Fruit fly (Drosophila melanogaster) whole organism, embryonic: ENCODE measurements around the gene RabGGTa.

Experiments
- CG10431 ChIP-seq: fragments of 200-800 bp; sonication (Bioruptor generic); optimal IDR thresholded peaks from 3 replicates; lab custom pipeline; 2018; ENCODE audit warnings: missing biosample characterization, mild to moderate bottlenecking, missing genetic modification characterization
- CG12104 ChIP-seq: fragments of 200-800 bp; sonication (Bioruptor generic); optimal IDR thresholded peaks from 3 replicates; lab custom pipeline; 2016; ENCODE audit warnings: missing biosample characterization, missing genetic modification characterization
- CG12942 ChIP-seq: fragments of 200-800 bp; sonication (Bioruptor generic); optimal IDR thresholded peaks from 3 replicates; lab custom pipeline; 2016; ENCODE audit warnings: missing biosample characterization, missing genetic modification characterization
- CG1647 ChIP-seq: fragments of 200-800 bp; sonication (Bioruptor generic); optimal IDR thresholded peaks from 3 replicates; lab custom pipeline; 2016; ENCODE audit warnings: missing biosample characterization, missing genetic modification characterization
- CG17361 ChIP-seq: fragments of 200-800 bp; sonication (Bioruptor generic); IDR thresholded peaks from 3 replicates; pipeline ENCODE4 v1.3.6; 2022; ENCODE audit warnings: missing biosample characterization, missing genetic modification characterization
- CG17568 ChIP-seq: fragments of 200-800 bp; sonication (Bioruptor generic); optimal IDR thresholded peaks from 2 replicates; lab custom pipeline; 2018; ENCODE audit warnings: missing biosample characterization, mild to moderate bottlenecking, missing genetic modification characterization, moderate library complexity
- CG18476 ChIP-seq: fragments of 200-800 bp; sonication (Bioruptor generic); optimal IDR thresholded peaks from 2 replicates; lab custom pipeline; 2016; ENCODE audit warnings: missing biosample characterization, mild to moderate bottlenecking, missing genetic modification characterization
- CG18599 ChIP-seq: fragments of 200-800 bp; sonication (Bioruptor generic); optimal IDR thresholded peaks from 3 replicates; lab custom pipeline; 2017; ENCODE audit warnings: missing biosample characterization, missing genetic modification characterization, mild to moderate bottlenecking, moderate library complexity, missing genetic modification reagents
- CG3163 ChIP-seq: fragments of 200-800 bp; sonication (Bioruptor generic); optimal IDR thresholded peaks from 3 replicates; lab custom pipeline; 2016; ENCODE audit warnings: missing biosample characterization, missing genetic modification characterization
- CG3838 ChIP-seq: fragments of 200-800 bp; sonication (Bioruptor generic); optimal IDR thresholded peaks from 3 replicates; lab custom pipeline; 2016; ENCODE audit warnings: missing biosample characterization, missing genetic modification characterization
- CG4404 ChIP-seq: fragments of 200-800 bp; sonication (Bioruptor generic); IDR thresholded peaks from 2 replicates; pipeline ENCODE4 v1.3.6; 2022; ENCODE audit warnings: missing biosample characterization, missing genetic modification characterization
- CG7357 ChIP-seq: fragments of 200-800 bp; sonication (Bioruptor generic); IDR thresholded peaks from 3 replicates; pipeline ENCODE4 v1.3.6; 2022; ENCODE audit warnings: missing biosample characterization, missing genetic modification characterization
- CG7987 ChIP-seq: fragments of 200-800 bp; sonication (Bioruptor generic); optimal IDR thresholded peaks from 2 replicates; lab custom pipeline; 2018; ENCODE audit warnings: missing biosample characterization, mild to moderate bottlenecking, missing genetic modification characterization, moderate library complexity
- E2f2 ChIP-seq: fragments of 200-800 bp; sonication (Bioruptor generic); IDR thresholded peaks from 2 replicates; pipeline ENCODE4 v1.3.6; 2022; ENCODE audit warnings: missing biosample characterization, missing genetic modification characterization
- HLH3B ChIP-seq: fragments of 200-800 bp; sonication (Bioruptor generic); IDR thresholded peaks from 2 replicates; pipeline ENCODE4 v1.3.6; 2022; ENCODE audit warnings: missing biosample characterization, missing genetic modification characterization
- Hr78 ChIP-seq, 2 experiments: fragments of 200-800 bp in 1 of 2; fragments of >200 bp in 1 of 2; sonication (Bioruptor generic) in 1 of 2; optimal IDR thresholded peaks; 2 replicates each; lab custom pipeline; 2017 to 2019; ENCODE audit warnings: missing biosample characterization in 2 of 2, missing genetic modification characterization in 2 of 2, mild to moderate bottlenecking in 1 of 2, moderate library complexity in 1 of 2
- Max ChIP-seq: fragments of 200-800 bp; sonication (Bioruptor generic); optimal IDR thresholded peaks from 2 replicates; lab custom pipeline; 2016; ENCODE audit warnings: missing biosample characterization, mild to moderate bottlenecking, missing genetic modification characterization
- Sry-β ChIP-seq: fragments of 200-800 bp; sonication (Bioruptor generic); optimal IDR thresholded peaks from 2 replicates; lab custom pipeline; 2018; ENCODE audit warnings: missing biosample characterization, mild to moderate bottlenecking, missing genetic modification characterization, moderate library complexity
- ash1 ChIP-seq: fragments of 200-800 bp; sonication (Bioruptor generic); optimal IDR thresholded peaks from 2 replicates; lab custom pipeline; 2018; ENCODE audit warnings: missing biosample characterization, mild to moderate bottlenecking, missing genetic modification characterization
- ato ChIP-seq: fragments of 200-800 bp; sonication (Bioruptor generic); IDR thresholded peaks from 2 replicates; pipeline ENCODE4 v1.3.6; 2022; ENCODE audit warnings: missing biosample characterization, missing genetic modification characterization; ENCODE audit not compliant: partially characterized antibody
- dysf ChIP-seq: fragments of 200-800 bp; sonication (Bioruptor generic); IDR thresholded peaks from 3 replicates; pipeline ENCODE4 v1.3.6; 2022; ENCODE audit warnings: missing biosample characterization, missing genetic modification characterization
- en ChIP-seq: fragments of 200-800 bp; sonication (Bioruptor generic); optimal IDR thresholded peaks from 2 replicates; lab custom pipeline; 2016; ENCODE audit warnings: missing biosample characterization, missing genetic modification characterization
- ewg ChIP-seq: fragments of 200-800 bp; sonication (Bioruptor generic); optimal IDR thresholded peaks from 3 replicates; lab custom pipeline; 2017; ENCODE audit warnings: mild to moderate bottlenecking, missing biosample characterization, missing genetic modification reagents, missing genetic modification characterization
- fru ChIP-seq: fragments of >200 bp; optimal IDR thresholded peaks from 2 replicates; lab custom pipeline; 2017
- fu2 ChIP-seq: fragments of 200-800 bp; sonication (Bioruptor generic); optimal IDR thresholded peaks from 2 replicates; lab custom pipeline; 2016; ENCODE audit warnings: missing biosample characterization, missing genetic modification characterization
- grau ChIP-seq: fragments of 200-800 bp; optimal IDR thresholded peaks from 3 replicates; lab custom pipeline; 2019; ENCODE audit warnings: missing biosample characterization, mild to moderate bottlenecking, missing genetic modification characterization, moderate library complexity
- grn ChIP-seq: fragments of 200-800 bp; sonication (Bioruptor generic); optimal IDR thresholded peaks from 3 replicates; lab custom pipeline; 2017; ENCODE audit warnings: missing biosample characterization, missing genetic modification characterization
- her ChIP-seq: fragments of 200-800 bp; sonication (Bioruptor generic); optimal IDR thresholded peaks from 2 replicates; lab custom pipeline; 2016; ENCODE audit warnings: missing biosample characterization, missing genetic modification characterization
- hkb ChIP-seq, 2 experiments: fragments of 200-800 bp in 1 of 2; fragments of >200 bp in 1 of 2; sonication (Bioruptor generic) in 1 of 2; IDR thresholded peaks in 1 of 2; optimal IDR thresholded peaks in 1 of 2; 2 replicates each; pipeline versions ENCODE4 v1.3.6 to Lab custom; 2017 to 2022; ENCODE audit warnings: missing biosample characterization in 1 of 2, missing genetic modification characterization in 1 of 2
- inv ChIP-seq: fragments of 200-800 bp; sonication (Bioruptor generic); IDR thresholded peaks from 2 replicates; pipeline ENCODE4 v1.3.6; 2022; ENCODE audit warnings: missing biosample characterization, missing genetic modification characterization; ENCODE audit not compliant: partially characterized antibody
- jigr1 ChIP-seq: fragments of 200-800 bp; sonication (Bioruptor generic); IDR thresholded peaks from 3 replicates; pipeline ENCODE4 v1.3.6; 2022; ENCODE audit warnings: missing biosample characterization, missing genetic modification characterization
- klu ChIP-seq: fragments of 200-800 bp; sonication (Bioruptor generic); IDR thresholded peaks from 2 replicates; pipeline ENCODE4 v1.3.6; 2022; ENCODE audit warnings: missing biosample characterization, missing genetic modification characterization
- lov ChIP-seq, 2 experiments: fragments of 200-800 bp in 1 of 2; fragments of >200 bp in 1 of 2; sonication (Bioruptor generic) in 1 of 2; IDR thresholded peaks in 1 of 2; optimal IDR thresholded peaks in 1 of 2; 2 replicates in 1 of 2; 3 replicates in 1 of 2; pipeline versions ENCODE4 v1.3.6 to Lab custom; 2017 to 2022; ENCODE audit warnings: missing biosample characterization in 1 of 2, missing genetic modification characterization in 1 of 2
- maf-S ChIP-seq: fragments of 200-800 bp; sonication (Bioruptor generic); optimal IDR thresholded peaks from 2 replicates; lab custom pipeline; 2016; ENCODE audit warnings: missing biosample characterization, missing genetic modification characterization
- mld ChIP-seq: fragments of 200-800 bp; sonication (Bioruptor generic); IDR thresholded peaks from 3 replicates; pipeline ENCODE4 v1.3.6; 2022; ENCODE audit warnings: missing biosample characterization, missing genetic modification characterization; ENCODE audit not compliant: partially characterized antibody
- nerfin-1 ChIP-seq: fragments of 200-800 bp; sonication (Bioruptor generic); optimal IDR thresholded peaks from 3 replicates; lab custom pipeline; 2019; ENCODE audit warnings: missing biosample characterization, mild to moderate bottlenecking, missing genetic modification characterization, moderate library complexity
- org-1 ChIP-seq: fragments of 200-800 bp; sonication (Bioruptor generic); optimal IDR thresholded peaks from 2 replicates; lab custom pipeline; 2017; ENCODE audit warnings: missing biosample characterization, missing genetic modification characterization
- otp ChIP-seq: fragments of 200-800 bp; sonication (Bioruptor generic); IDR thresholded peaks from 3 replicates; pipeline ENCODE4, ENCODE4 v1.3.6; 2022; ENCODE audit warnings: missing biosample characterization, missing genetic modification characterization
- pb ChIP-seq: fragments of 200-800 bp; sonication (Bioruptor generic); optimal IDR thresholded peaks from 3 replicates; lab custom pipeline; 2016; ENCODE audit warnings: missing biosample characterization, missing genetic modification characterization
- prd ChIP-seq, 3 experiments: fragments of >200 bp in 2 of 3; fragments of 200-800 bp in 1 of 3; sonication (Bioruptor generic) in 1 of 3; optimal IDR thresholded peaks in 2 of 3; IDR thresholded peaks in 1 of 3; 2 replicates in 2 of 3; 3 replicates in 1 of 3; pipeline versions ENCODE4 v1.3.6 to Lab custom; 2017 to 2022; ENCODE audit warnings: missing biosample characterization in 1 of 3, missing genetic modification characterization in 1 of 3
- ranshi ChIP-seq: fragments of 200-800 bp; sonication (Bioruptor generic); IDR thresholded peaks from 2 replicates; pipeline ENCODE4 v1.3.6; 2022; ENCODE audit warnings: missing biosample characterization, missing genetic modification characterization
- sens-2 ChIP-seq: fragments of 200-800 bp; sonication (Bioruptor generic); IDR thresholded peaks from 2 replicates; pipeline ENCODE4 v1.3.6; 2022; ENCODE audit warnings: missing biosample characterization, missing genetic modification characterization
- seq ChIP-seq: fragments of 200-800 bp; sonication (Bioruptor generic); IDR thresholded peaks from 2 replicates; pipeline ENCODE4 v1.3.6; 2022; ENCODE audit warnings: missing biosample characterization, missing genetic modification characterization
- shn ChIP-seq: fragments of 200-800 bp; sonication (Bioruptor generic); optimal IDR thresholded peaks from 3 replicates; lab custom pipeline; 2016; ENCODE audit warnings: missing biosample characterization, missing genetic modification characterization
- sima ChIP-seq: fragments of 200-800 bp; sonication (Bioruptor generic); optimal IDR thresholded peaks from 2 replicates; lab custom pipeline; 2016; ENCODE audit warnings: missing biosample characterization, missing genetic modification characterization
- sqz ChIP-seq: fragments of 200-800 bp; sonication (Bioruptor generic); optimal IDR thresholded peaks from 3 replicates; lab custom pipeline; 2018; ENCODE audit warnings: missing biosample characterization, mild to moderate bottlenecking, missing genetic modification characterization
- tin ChIP-seq: fragments of 200-800 bp; sonication (Bioruptor generic); optimal IDR thresholded peaks from 3 replicates; lab custom pipeline; 2016; ENCODE audit warnings: missing biosample characterization, missing genetic modification characterization
- toy ChIP-seq: fragments of 200-800 bp; sonication (Bioruptor generic); IDR thresholded peaks from 2 replicates; pipeline ENCODE4 v1.3.6; 2022; ENCODE audit warnings: missing biosample characterization, missing genetic modification characterization
- tup ChIP-seq: fragments of 200-800 bp; sonication (Bioruptor generic); optimal IDR thresholded peaks from 2 replicates; lab custom pipeline; 2016; ENCODE audit warnings: missing biosample characterization, mild to moderate bottlenecking, missing genetic modification characterization, moderate library complexity

RabGGTa gene

DNA sequence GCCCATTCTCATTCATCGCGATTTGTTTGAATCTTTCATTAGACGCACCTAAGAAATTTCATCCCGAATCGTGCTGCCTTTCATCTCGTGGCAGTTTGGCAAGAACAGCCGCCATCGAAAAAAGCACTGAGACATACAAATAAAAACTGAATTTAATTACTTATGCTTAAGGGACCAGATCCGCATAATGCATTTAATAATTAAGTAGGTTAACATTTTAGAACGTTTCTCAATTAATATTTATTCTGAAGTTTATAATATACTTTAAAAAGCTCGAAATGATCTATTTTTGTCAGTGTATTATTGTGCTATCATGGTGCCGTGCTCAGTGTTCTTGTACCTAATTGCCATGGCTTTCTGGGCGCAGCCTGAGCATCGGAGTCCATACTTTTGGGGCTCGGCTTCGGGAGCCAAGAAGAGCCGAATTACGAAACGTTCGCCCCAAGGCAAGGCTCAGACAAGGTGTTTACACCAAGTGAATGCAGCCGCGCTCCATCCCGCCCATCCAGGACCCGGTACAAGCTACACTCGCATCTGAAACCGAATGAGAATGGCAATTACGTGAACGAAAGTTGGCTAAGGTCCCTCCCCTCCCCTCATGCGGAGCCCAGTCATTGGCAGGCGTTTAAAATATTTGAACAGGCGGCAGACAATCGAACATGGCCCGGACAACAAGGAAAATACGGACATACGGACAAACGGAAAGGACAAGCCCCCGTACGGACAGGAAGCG is 27.4 kb upstream of the RabGGTa start (continued):
- no peak for TF ChIP-seq mld
- no peak for TF ChIP-seq Max (GFP tag; lab: Kevin White, UChicago)
- TF ChIP-seq tin, result peak; percentile 23
- no peak for TF ChIP-seq her (GFP tag; lab: Kevin White, UChicago)
- no peak for TF ChIP-seq CG12942 (GFP tag; lab: Kevin White, UChicago)
- no peak for TF ChIP-seq CG1647 (GFP tag; lab: Kevin White, UChicago)
- no peak for TF ChIP-seq CG7987 (GFP tag; lab: Kevin White, UChicago)
- no peak for TF ChIP-seq ato
- no peak for TF ChIP-seq CG3838 (GFP tag; lab: Kevin White, UChicago)
- 0 out of 3 replicates have a peak, but pooled peaks have one; percentile 38 for TF ChIP-seq dysf (GFP tag; lab: Robert Waterston, UW)
- no peak for TF ChIP-seq CG12104 (GFP tag; lab: Kevin White, UChicago)
- peak; percentile 59 for TF ChIP-seq CG18599 (GFP tag; lab: Kevin White, UChicago)
- TF ChIP-seq CG3163, result no peak
- no peak for TF ChIP-seq sens-2 (GFP tag; lab: Robert Waterston, UW)
- no peak for TF ChIP-seq Sry-β (GFP tag; lab: Kevin White, UChicago)
- TF ChIP-seq CG17568 (GFP tag; lab: Kevin White, UChicago), result no peak
- TF ChIP-seq shn (GFP tag; lab: Kevin White, UChicago), result no peak
- no peak for TF ChIP-seq pb
- no peak for TF ChIP-seq CG4404 (GFP tag; lab: Robert Waterston, UW)
- TF ChIP-seq HLH3B (GFP tag; lab: Robert Waterston, UW), result no peak
- no peak for TF ChIP-seq E2f2
- TF ChIP-seq jigr1, result no peak
- TF ChIP-seq otp (GFP tag; lab: Robert Waterston, UW), result no peak
- no peak for TF ChIP-seq en (GFP tag; lab: Kevin White, UChicago)
- no peak for TF ChIP-seq sima (GFP tag; lab: Kevin White, UChicago)
- TF ChIP-seq seq (GFP tag; lab: Robert Waterston, UW), result no peak
- no peak for TF ChIP-seq org-1 (GFP tag; lab: Kevin White, UChicago)
- peak; percentile 35; the same call in 2 of the 3 replicates for TF ChIP-seq CG17361 (GFP tag; lab: Robert Waterston, UW)
- no peak for TF ChIP-seq ewg (GFP tag; lab: Kevin White, UChicago)
- no peak for TF ChIP-seq CG18476
- TF ChIP-seq inv (GFP tag; lab: Robert Waterston, UW), result no peak
- TF ChIP-seq grn, result no peak
- no peak for TF ChIP-seq sqz (GFP tag; lab: Kevin White, UChicago)
- TF ChIP-seq nerfin-1, result no peak
- TF ChIP-seq lov (optimal IDR thresholded peaks at IDR 0.05; lab: Kevin White, UChicago), result no peak
- no peak for TF ChIP-seq lov (GFP tag; IDR thresholded peaks at IDR 0.05; lab: Robert Waterston, UW)
- peak; percentile 45 for TF ChIP-seq grau (tag; lab: Kevin White, UChicago)
- no peak for TF ChIP-seq fu2 (GFP tag; lab: Kevin White, UChicago)
- TF ChIP-seq prd (optimal IDR thresholded peaks at IDR 0.05; lab: Kevin White, UChicago), result no peak
- TF ChIP-seq prd (GFP tag; IDR thresholded peaks at IDR 0.05; lab: Robert Waterston, UW), result 0 out of 3 replicates have a peak, but pooled peaks have one; percentile 28
- TF ChIP-seq fru (lab: Kevin White, UChicago), result no peak
- TF ChIP-seq maf-S (GFP tag; lab: Kevin White, UChicago), result no peak
- no peak for TF ChIP-seq klu (GFP tag; lab: Robert Waterston, UW)
- TF ChIP-seq tup, result no peak
- TF ChIP-seq ranshi, result peak; percentile 23; the same call in 1 of the 2 replicates
- no peak for TF ChIP-seq ash1 (GFP tag; lab: Kevin White, UChicago)
- no peak for TF ChIP-seq CG10431 (GFP tag; lab: Kevin White, UChicago)
- TF ChIP-seq hkb (optimal IDR thresholded peaks at IDR 0.05; lab: Kevin White, UChicago), result no peak
- 0 out of 2 replicates have a peak, but pooled peaks have one; percentile 29 for TF ChIP-seq hkb (GFP tag; IDR thresholded peaks at IDR 0.05; lab: Robert Waterston, UW)
- TF ChIP-seq Hr78 (GFP tag; optimal IDR thresholded peaks at IDR 0.05; lab: Kevin White, UChicago), result no peak
- 0 out of 3 replicates have a peak, but pooled peaks have one; percentile 12 for TF ChIP-seq CG7357 (GFP tag; lab: Robert Waterston, UW)
- TF ChIP-seq toy, result no peak
